Worm (Caenorhabditis elegans) whole organism, L2 larva: ENCODE results near the gene C32D5.12.

Experiments
- F13H6.1 ChIP-seq: sonication (generic microtip); optimal IDR thresholded peaks from 2 replicates; lab custom pipeline; 2016; ENCODE audit warnings: missing genetic modification characterization, missing compliant biosample characterization
- ZK546.5 ChIP-seq: sonication (generic microtip); optimal IDR thresholded peaks from 2 replicates; lab custom pipeline; 2017; ENCODE audit warnings: missing biosample characterization, missing genetic modification characterization
- alr-1 ChIP-seq: fragments of 150-350 bp; optimal IDR thresholded peaks from 2 replicates; lab custom pipeline; 2014; ENCODE audit warnings: missing biosample characterization, missing genetic modification characterization
- ama-1 ChIP-seq: fragments of 150-350 bp; optimal IDR thresholded peaks from 2 replicates; lab custom pipeline; 2018; ENCODE audit warnings: inconsistent platforms
- blmp-1 ChIP-seq: sonication (generic microtip); optimal IDR thresholded peaks from 2 replicates; lab custom pipeline; 2017; ENCODE audit warnings: missing genetic modification characterization, mild to moderate bottlenecking, missing compliant biosample characterization, antibody characterized with exemption, moderate library complexity; ENCODE audit not compliant: insufficient read depth
- ceh-82 ChIP-seq: fragments of 150-350 bp; optimal IDR thresholded peaks from 2 replicates; lab custom pipeline; 2014; ENCODE audit warnings: missing biosample characterization, missing genetic modification characterization
- crh-2 ChIP-seq: sonication (generic microtip); optimal IDR thresholded peaks from 2 replicates; lab custom pipeline; 2017; ENCODE audit warnings: missing biosample characterization, missing genetic modification characterization
- elt-1 ChIP-seq: fragments of 150-350 bp; optimal IDR thresholded peaks from 2 replicates; lab custom pipeline; 2014; ENCODE audit warnings: missing biosample characterization, missing genetic modification characterization
- fos-1 ChIP-seq: fragments of 150-350 bp; optimal IDR thresholded peaks from 2 replicates; lab custom pipeline; 2014; ENCODE audit warnings: missing biosample characterization, missing genetic modification characterization
- gmeb-1 ChIP-seq: fragments of 150-350 bp; optimal IDR thresholded peaks from 2 replicates; lab custom pipeline; 2014; ENCODE audit warnings: missing biosample characterization, missing genetic modification characterization
- lin-11 ChIP-seq: fragments of 150-350 bp; sonication (generic microtip); optimal IDR thresholded peaks from 2 replicates; lab custom pipeline; 2014; ENCODE audit warnings: missing biosample characterization, missing genetic modification characterization, inconsistent platforms, mixed read lengths
- lsy-2 ChIP-seq, 2 experiments: fragments of 150-350 bp in 1 of 2; sonication (generic microtip) in 1 of 2; optimal IDR thresholded peaks; 2 replicates each; lab custom pipeline; 2014 to 2017; ENCODE audit warnings: missing biosample characterization in 2 of 2, missing genetic modification characterization in 2 of 2
- mbf-1 ChIP-seq: sonication (generic microtip); optimal IDR thresholded peaks from 2 replicates; lab custom pipeline; 2017; ENCODE audit warnings: missing biosample characterization, missing genetic modification characterization
- mdl-1 ChIP-seq, 2 experiments: fragments of 150-350 bp in 1 of 2; sonication (generic microtip) in 1 of 2; optimal IDR thresholded peaks; 2 replicates each; lab custom pipeline; 2017; ENCODE audit warnings: missing biosample characterization in 2 of 2, missing genetic modification characterization in 2 of 2
- nhr-11 ChIP-seq: fragments of 150-350 bp; optimal IDR thresholded peaks from 2 replicates; lab custom pipeline; 2014; ENCODE audit warnings: missing biosample characterization, missing genetic modification characterization
- nhr-129 ChIP-seq: fragments of 150-350 bp; optimal IDR thresholded peaks from 2 replicates; lab custom pipeline; 2014; ENCODE audit warnings: missing biosample characterization, missing genetic modification characterization
- nhr-21 ChIP-seq: fragments of 150-350 bp; optimal IDR thresholded peaks from 2 replicates; lab custom pipeline; 2014; ENCODE audit warnings: missing biosample characterization, missing genetic modification characterization
- nhr-237 ChIP-seq: fragments of 150-350 bp; optimal IDR thresholded peaks from 2 replicates; lab custom pipeline; 2014; ENCODE audit warnings: missing biosample characterization, missing genetic modification characterization
- nhr-25 ChIP-seq: fragments of 150-350 bp; sonication (generic microtip); optimal IDR thresholded peaks from 3 replicates; lab custom pipeline; 2014; ENCODE audit warnings: missing biosample characterization, missing genetic modification characterization
- nhr-6 ChIP-seq: fragments of 150-350 bp; optimal IDR thresholded peaks from 2 replicates; lab custom pipeline; 2014; ENCODE audit warnings: missing biosample characterization, missing genetic modification characterization
- nhr-77 ChIP-seq: fragments of 150-350 bp; optimal IDR thresholded peaks from 2 replicates; lab custom pipeline; 2014; ENCODE audit warnings: missing biosample characterization, missing genetic modification characterization
- sem-4 ChIP-seq: fragments of 150-350 bp; optimal IDR thresholded peaks from 2 replicates; lab custom pipeline; 2014; ENCODE audit warnings: missing biosample characterization, missing genetic modification reagents, missing genetic modification characterization
- sma-3 ChIP-seq: sonication (generic microtip); optimal IDR thresholded peaks from 2 replicates; lab custom pipeline; 2016; ENCODE audit warnings: missing genetic modification reagents, missing genetic modification characterization, missing compliant biosample characterization
- sma-9 ChIP-seq, 2 experiments: fragments of 150-350 bp in 1 of 2; sonication (generic microtip) in 1 of 2; optimal IDR thresholded peaks; 2 replicates each; lab custom pipeline; 2014 to 2016; ENCODE audit warnings: missing genetic modification characterization in 2 of 2, mild to moderate bottlenecking in 1 of 2, missing biosample characterization in 1 of 2, missing compliant biosample characterization in 1 of 2, missing genetic modification reagents in 1 of 2, moderate library complexity in 1 of 2
- snpc-4 ChIP-seq: fragments of 150-350 bp; optimal IDR thresholded peaks from 2 replicates; lab custom pipeline; 2014; ENCODE audit warnings: missing biosample characterization, missing genetic modification characterization
- unc-39 ChIP-seq: fragments of 150-350 bp; optimal IDR thresholded peaks from 2 replicates; lab custom pipeline; 2014; ENCODE audit warnings: missing biosample characterization, missing genetic modification characterization
- unc-55 ChIP-seq: fragments of 150-350 bp; sonication (generic microtip); optimal IDR thresholded peaks from 3 replicates; lab custom pipeline; 2014; ENCODE audit warnings: missing biosample characterization, missing genetic modification reagents, missing genetic modification characterization
- ztf-1 ChIP-seq: fragments of 200-800 bp; sonication (Bioruptor generic); conservative IDR thresholded peaks from 2 replicates; pipeline ENCODE4 v1.3.6; 2022; ENCODE audit warnings: missing genetic modification characterization, missing compliant biosample characterization
- ztf-11 ChIP-seq: sonication (generic microtip); optimal IDR thresholded peaks from 2 replicates; lab custom pipeline; 2017; ENCODE audit warnings: missing biosample characterization, missing genetic modification characterization

Gene C32D5.12

DNA sequence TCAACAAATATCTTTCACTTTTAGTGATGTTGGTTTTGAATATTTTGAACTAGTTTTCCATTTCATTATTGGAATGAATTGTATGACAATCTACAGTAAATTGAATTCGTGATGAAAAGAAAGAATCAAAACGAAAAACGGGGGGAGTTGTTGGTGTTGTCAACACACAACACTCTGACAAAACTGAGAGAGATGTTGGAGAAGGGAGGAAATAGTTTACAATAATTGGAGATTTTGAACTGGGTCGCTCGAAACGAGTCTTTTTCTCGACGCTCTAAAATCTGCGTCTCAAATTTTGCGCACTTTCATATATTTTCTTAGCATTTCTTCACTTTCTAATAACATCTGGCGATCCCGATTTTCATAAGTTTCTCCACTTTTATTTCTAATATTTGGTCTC lies 14.9 kb downstream of the C32D5.12 start, which contains the start of gene txt-18 (continued):
- peak; percentile 72 for TF ChIP-seq blmp-1 (tag; lab: Kevin White, UChicago)
- no peak for TF ChIP-seq ama-1
- no peak for TF ChIP-seq ztf-1
- no peak for TF ChIP-seq nhr-11
- peak; percentile 59 for TF ChIP-seq nhr-129 (tag; lab: Kevin White, UChicago)
- TF ChIP-seq lsy-2 (tag; optimal IDR thresholded peaks at IDR 0.05; lab: Kevin White, UChicago) = peak in 1 of 2 experiments; percentile 34
- TF ChIP-seq sem-4 (tag; lab: Kevin White, UChicago) = no peak
- TF ChIP-seq sma-3 (GFP tag; lab: Kevin White, UChicago) = no peak

DNA sequence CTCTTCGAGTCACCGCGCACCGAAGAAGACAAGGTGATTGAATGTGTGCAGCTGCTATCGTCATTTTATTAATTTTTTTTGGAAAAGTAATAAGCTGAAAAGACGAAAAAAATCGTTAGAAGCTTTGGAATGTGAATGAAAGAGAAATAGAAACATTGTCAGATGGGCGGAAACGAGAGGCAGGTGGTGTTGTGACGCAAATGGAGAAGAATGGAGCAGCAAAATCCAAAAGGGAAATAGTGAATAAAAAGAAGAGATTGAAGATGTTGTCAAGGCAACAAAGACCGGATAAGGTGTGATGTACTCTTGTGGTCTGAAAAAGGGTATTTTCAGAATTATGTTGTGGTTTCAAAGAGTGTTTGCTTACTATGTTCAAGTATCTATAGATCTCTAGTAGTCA lies 16.4 kb downstream of the C32D5.12 start:
- TF ChIP-seq nhr-129 (tag; lab: Kevin White, UChicago) (peak; percentile 11), crh-2 (tag; lab: Kevin White, UChicago) (peak; percentile 2), mbf-1 (tag; lab: Kevin White, UChicago) (no peak), lsy-2 (tag; optimal IDR thresholded peaks at IDR 0.05; lab: Kevin White, UChicago) (peak in 1 of 2 experiments; percentile 10)

DNA sequence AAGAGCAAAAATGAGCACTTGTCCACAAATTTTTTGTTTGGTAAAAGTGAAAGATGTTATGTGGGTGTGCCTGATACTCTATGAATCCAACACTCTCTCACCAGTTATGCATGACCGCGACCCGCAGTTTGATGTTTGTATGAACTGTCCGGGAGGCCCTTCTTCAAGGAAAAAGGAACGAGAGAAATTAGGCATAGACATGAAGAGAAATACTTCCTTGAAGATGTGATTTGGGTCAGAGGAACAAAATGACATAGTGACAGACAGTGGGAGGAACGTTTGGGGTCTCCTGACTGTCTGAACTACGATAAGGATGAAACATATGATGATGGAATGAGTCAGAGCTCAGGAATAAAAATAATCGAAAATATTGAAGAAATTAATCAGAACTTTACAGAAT lies 17.7 kb downstream of the C32D5.12 start:
- TF ChIP-seq ztf-11 = no peak
- TF ChIP-seq nhr-129 (tag; lab: Kevin White, UChicago) = no peak
- TF ChIP-seq mdl-1 (tag; optimal IDR thresholded peaks at IDR 0.05; lab: Kevin White, UChicago) = no peak
- TF ChIP-seq nhr-237 (tag; lab: Kevin White, UChicago) = no peak
- TF ChIP-seq unc-55 (GFP tag; lab: Kevin White, UChicago) = no peak
- peak; percentile 42 for TF ChIP-seq fos-1 (tag; lab: Kevin White, UChicago)
- TF ChIP-seq nhr-6 (tag; lab: Kevin White, UChicago) = no peak
- TF ChIP-seq gmeb-1 = no peak
- no peak for TF ChIP-seq lsy-2 (tag; optimal IDR thresholded peaks at IDR 0.05; lab: Kevin White, UChicago)

DNA sequence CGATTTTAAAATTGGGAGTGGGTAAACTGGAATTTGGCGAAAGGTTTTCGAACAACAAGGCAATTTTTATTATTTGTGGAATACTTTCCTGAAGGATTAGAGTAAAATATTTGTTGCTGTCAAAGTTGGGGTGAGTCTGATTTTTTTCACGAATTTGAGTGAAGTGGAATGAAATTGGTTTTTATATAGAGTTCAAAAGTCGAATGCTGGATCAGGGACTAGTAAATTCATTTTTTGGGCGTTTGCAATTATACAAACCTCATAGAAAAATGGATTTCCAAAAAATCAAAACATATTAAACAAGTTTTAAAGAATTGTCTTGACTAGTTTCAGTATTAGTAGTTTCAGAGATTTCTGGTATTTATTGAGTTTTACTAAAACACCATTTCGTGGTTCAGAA lies 18.9 kb downstream of the C32D5.12 start, which contains the start of gene C32D5.7:
Gene C32D5.7, minus strand, starts transcription at position 101 of the 400 bp plus-strand sequence.
- no peak for TF ChIP-seq nhr-21 (tag; lab: Kevin White, UChicago)
- no peak for TF ChIP-seq nhr-77
- TF ChIP-seq alr-1 (tag; lab: Kevin White, UChicago) = no peak
- no peak for TF ChIP-seq F13H6.1 (tag; lab: Kevin White, UChicago)
- TF ChIP-seq nhr-11 = no peak
- TF ChIP-seq ceh-82 (tag; lab: Kevin White, UChicago) = no peak
- TF ChIP-seq sma-3 (GFP tag; lab: Kevin White, UChicago) = no peak
- TF ChIP-seq lin-11 (tag; lab: Kevin White, UChicago) = no peak
- TF ChIP-seq nhr-25 = no peak
- no peak for TF ChIP-seq mdl-1 (tag; optimal IDR thresholded peaks at IDR 0.05; lab: Kevin White, UChicago)

DNA sequence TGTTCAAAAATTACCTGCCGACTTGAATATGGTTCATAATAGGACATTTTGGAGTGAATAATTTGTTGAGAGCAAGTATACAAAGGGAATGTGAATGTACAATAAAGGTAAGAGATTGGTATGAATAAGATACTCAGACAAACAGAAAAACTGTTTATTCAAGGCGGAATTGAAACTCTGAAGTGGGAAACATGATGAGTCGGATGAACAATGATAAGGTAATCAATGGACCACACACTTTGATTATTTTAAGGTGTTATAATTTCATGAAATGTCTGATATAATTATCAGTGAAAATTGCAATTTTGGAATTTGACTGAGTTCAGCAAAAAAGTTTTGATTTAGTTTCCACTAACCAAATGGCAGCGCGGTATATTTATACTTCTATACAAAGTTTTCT lies 19.3 kb downstream of the C32D5.12 start:
- TF ChIP-seq ZK546.5 (tag; lab: Kevin White, UChicago) (no peak), fos-1 (tag; lab: Kevin White, UChicago) (peak; percentile 46)

DNA sequence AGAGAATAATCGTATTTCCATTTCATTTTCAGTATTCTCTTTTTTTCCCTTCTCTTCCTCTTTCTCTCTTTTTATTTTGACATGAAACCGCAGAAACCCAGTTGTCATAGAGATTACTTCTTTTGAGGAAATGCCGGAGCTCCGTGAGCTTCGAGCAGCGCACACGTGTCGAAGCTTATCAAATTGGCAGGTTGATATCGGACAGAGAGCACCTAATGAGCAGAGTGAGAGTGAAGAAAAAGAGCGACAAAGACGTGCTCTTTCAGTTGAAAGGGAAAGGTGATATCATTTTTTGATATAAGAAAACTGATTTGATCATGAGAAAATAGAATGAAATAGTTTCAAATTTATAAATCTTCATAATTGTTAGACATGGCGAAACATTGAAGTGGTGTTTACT lies 23.4 kb downstream of the C32D5.12 start, which contains the start of gene C32D5.14:
Gene C32D5.14, plus strand, starts transcription at position 131 of the 400 bp plus-strand sequence.
- TF ChIP-seq nhr-21 (tag; lab: Kevin White, UChicago) = peak; percentile 23
- TF ChIP-seq snpc-4 (tag; lab: Kevin White, UChicago) = no peak
- TF ChIP-seq fos-1 (tag; lab: Kevin White, UChicago) = peak; percentile 53
- no peak for TF ChIP-seq lsy-2 (tag; optimal IDR thresholded peaks at IDR 0.05; lab: Kevin White, UChicago)
- peak; percentile 20 for TF ChIP-seq lin-11 (tag; lab: Kevin White, UChicago)
- no peak for TF ChIP-seq unc-39 (tag; lab: Kevin White, UChicago)
- no peak for TF ChIP-seq sma-9 (GFP tag; optimal IDR thresholded peaks at IDR 0.05; lab: Kevin White, UChicago)
- no peak for TF ChIP-seq sma-9 (tag; optimal IDR thresholded peaks at IDR 0.05; lab: Kevin White, UChicago)
- TF ChIP-seq, all 48 proteins: peak for 3

DNA sequence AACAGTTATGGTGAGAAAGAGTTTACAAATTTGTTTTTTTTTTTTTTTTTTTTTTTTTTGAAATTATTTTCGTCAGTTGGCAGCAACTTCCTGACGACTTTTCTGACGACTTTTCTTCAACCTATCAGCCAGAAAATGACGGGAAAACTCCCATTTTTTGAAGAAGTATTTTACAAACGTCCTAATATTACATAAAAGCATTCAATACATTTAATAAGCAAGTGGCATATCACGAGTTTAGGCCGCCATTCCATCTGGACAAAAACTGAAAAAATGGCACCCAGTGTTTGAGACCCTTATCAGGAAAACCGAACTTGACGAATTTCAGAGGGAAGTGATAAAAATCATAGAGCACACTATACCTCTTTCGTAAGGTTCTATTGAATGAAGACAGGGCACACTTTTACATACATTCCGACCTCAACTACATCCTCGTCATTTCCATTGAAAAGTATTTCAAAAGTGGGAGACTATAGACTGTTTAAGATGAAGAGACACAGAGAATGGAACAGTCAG lies 24.0 kb downstream of the C32D5.12 start:
- TF ChIP-seq lsy-2 (tag; optimal IDR thresholded peaks at IDR 0.05; lab: Kevin White, UChicago) = no peak
- no peak for TF ChIP-seq sem-4 (tag; lab: Kevin White, UChicago)
- peak; percentile 33 for TF ChIP-seq fos-1 (tag; lab: Kevin White, UChicago)
- no peak for TF ChIP-seq elt-1
